Worm (Caenorhabditis elegans) whole organism, early embryonic: Measurements from ENCODE around the gene ZK688.11.

Source experiments
- B0310.2 ChIP-seq: sonication (generic microtip); optimal IDR thresholded peaks from 2 replicates; lab custom pipeline; 2016; ENCODE audit warnings: mild to moderate bottlenecking, missing genetic modification characterization, missing compliant biosample characterization
- F13C5.2 ChIP-seq: sonication (generic microtip); optimal IDR thresholded peaks from 2 replicates; lab custom pipeline; 2017; ENCODE audit warnings: mild to moderate bottlenecking, missing genetic modification characterization, inconsistent platforms, missing compliant biosample characterization
- aly-1 ChIP-seq: sonication (generic microtip); optimal IDR thresholded peaks from 2 replicates; lab custom pipeline; 2016; ENCODE audit warnings: missing genetic modification characterization, missing compliant biosample characterization
- ama-1 ChIP-seq: fragments of 150-350 bp; optimal IDR thresholded peaks from 2 replicates; lab custom pipeline; 2014
- ceh-13 ChIP-seq: fragments of 200-800 bp; sonication (Bioruptor generic); optimal IDR thresholded peaks from 2 replicates; lab custom pipeline; 2018; ENCODE audit warnings: mild to moderate bottlenecking, missing genetic modification characterization, missing compliant biosample characterization
- ceh-36 ChIP-seq: sonication (generic microtip); optimal IDR thresholded peaks from 2 replicates; lab custom pipeline; 2016; ENCODE audit warnings: missing genetic modification characterization, inconsistent platforms, missing compliant biosample characterization
- ets-7 ChIP-seq: sonication (generic microtip); optimal IDR thresholded peaks from 2 replicates; lab custom pipeline; 2016; ENCODE audit warnings: missing genotype, missing genetic modification characterization, missing compliant biosample characterization
- flt-1 ChIP-seq: fragments of 200-800 bp; sonication (Bioruptor generic); IDR thresholded peaks from 2 replicates; pipeline ENCODE4 v1.3.6; 2022; ENCODE audit warnings: missing genetic modification characterization, missing compliant biosample characterization
- hmbx-1 ChIP-seq: sonication (generic microtip); optimal IDR thresholded peaks from 2 replicates; lab custom pipeline; 2016; ENCODE audit warnings: mild to moderate bottlenecking, missing genetic modification characterization, missing compliant biosample characterization
- hmg-4 ChIP-seq: fragments of 200-800 bp; sonication (Bioruptor generic); optimal IDR thresholded peaks from 2 replicates; lab custom pipeline; 2018; ENCODE audit warnings: mild to moderate bottlenecking, missing genetic modification characterization, missing compliant biosample characterization
- hnd-1 ChIP-seq: sonication (generic microtip); optimal IDR thresholded peaks from 2 replicates; lab custom pipeline; 2016; ENCODE audit warnings: missing genetic modification characterization, missing compliant biosample characterization
- pes-1 ChIP-seq: fragments of 200-800 bp; sonication (Bioruptor generic); IDR thresholded peaks from 2 replicates; pipeline ENCODE4 v1.3.6; 2022; ENCODE audit warnings: missing genetic modification reagents, missing genetic modification characterization, missing compliant biosample characterization
- scrt-1 ChIP-seq: fragments of 200-800 bp; sonication (Bioruptor generic); IDR thresholded peaks from 2 replicates; pipeline ENCODE4 v1.3.6; 2022; ENCODE audit warnings: missing genetic modification characterization, missing compliant biosample characterization
- sea-1 ChIP-seq: fragments of 200-800 bp; sonication (Bioruptor generic); conservative IDR thresholded peaks from 2 replicates; pipeline ENCODE4 v1.3.6; 2022; ENCODE audit warnings: missing genetic modification characterization, missing compliant biosample characterization
- tbx-11 ChIP-seq: fragments of 200-800 bp; sonication (Bioruptor generic); IDR thresholded peaks from 2 replicates; pipeline ENCODE4 v1.3.6; 2022; ENCODE audit warnings: missing genetic modification characterization, missing compliant biosample characterization
- tbx-37 ChIP-seq: fragments of 200-800 bp; sonication (Bioruptor generic); conservative IDR thresholded peaks from 2 replicates; pipeline ENCODE4 v1.3.6; 2022; ENCODE audit warnings: missing genetic modification reagents, missing genetic modification characterization, missing compliant biosample characterization
- tra-4 ChIP-seq: sonication (generic microtip); optimal IDR thresholded peaks from 2 replicates; lab custom pipeline; 2017; ENCODE audit warnings: missing genetic modification characterization, missing compliant biosample characterization

The ZK688.11 gene

ce11 chrIII:7917667-7918066 is 32.9 kb upstream of the ZK688.11 start, which contains the start of gene gly-3:
Gene gly-3 (minus strand): TSS chrIII:7917767.
- TF ChIP-seq sea-1 (no peak), ceh-36 (tag; lab: Kevin White, UChicago) (no peak), hmg-4 (GFP tag; lab: Kevin White, UChicago) (no peak), tbx-11 (GFP tag; lab: Robert Waterston, UW) (no peak), scrt-1 (no peak), aly-1 (no peak), ceh-13 (GFP tag; lab: Kevin White, UChicago) (no peak), F13C5.2 (tag; lab: Kevin White, UChicago) (no peak), pes-1 (GFP tag; lab: Robert Waterston, UW) (no peak)

ce11 chrIII:7913488-7913887 is 28.7 kb upstream of the ZK688.11 start, which contains the start of gene ZK688.12:
Gene ZK688.12 (minus strand): TSS chrIII:7913588.
- TF ChIP-seq tra-4 (no peak), tbx-37 (GFP tag; lab: Robert Waterston, UW) (no peak), hmbx-1 (tag; lab: Kevin White, UChicago) (no peak), ets-7 (no peak), B0310.2 (tag; lab: Kevin White, UChicago) (no peak), ama-1 (lab: Kevin White, UChicago) (no peak), ceh-13 (GFP tag; lab: Kevin White, UChicago) (no peak), hmg-4 (GFP tag; lab: Kevin White, UChicago) (no peak), tbx-11 (GFP tag; lab: Robert Waterston, UW) (no peak), pes-1 (GFP tag; lab: Robert Waterston, UW) (no peak), scrt-1 (no peak), sea-1 (no peak), flt-1 (GFP tag; lab: Robert Waterston, UW) (no peak), ceh-36 (tag; lab: Kevin White, UChicago) (no peak), aly-1 (no peak), hnd-1 (tag; lab: Kevin White, UChicago) (no peak)

- TF ChIP-seq hnd-1 (tag; lab: Kevin White, UChicago) = no peak
- TF ChIP-seq ets-7 = no peak
- no peak for TF ChIP-seq tra-4
- TF ChIP-seq flt-1 (GFP tag; lab: Robert Waterston, UW) = no peak
- TF ChIP-seq ama-1 (lab: Kevin White, UChicago) = no peak
- TF ChIP-seq pes-1 (GFP tag; lab: Robert Waterston, UW) = no peak
- TF ChIP-seq B0310.2 (tag; lab: Kevin White, UChicago) = no peak
- TF ChIP-seq F13C5.2 (tag; lab: Kevin White, UChicago) = no peak
These were observed 26.9 kb upstream of the ZK688.11 start, which contains the start of gene ZK688.7 for ce11 chrIII:7911621-7912020. Gene ZK688.7 (minus strand): TSS chrIII:7911634.

ce11 chrIII:7909263-7909662 is 24.5 kb upstream of the ZK688.11 start, which contains the start of gene ZK688.1:
Gene ZK688.1 (plus strand): TSS chrIII:7909563.
- TF ChIP-seq tbx-11 (GFP tag; lab: Robert Waterston, UW) (no peak), sea-1 (no peak), hnd-1 (tag; lab: Kevin White, UChicago) (no peak), hmbx-1 (tag; lab: Kevin White, UChicago) (no peak), ceh-36 (tag; lab: Kevin White, UChicago) (no peak), ama-1 (lab: Kevin White, UChicago) (no peak), ceh-13 (GFP tag; lab: Kevin White, UChicago) (no peak), hmg-4 (GFP tag; lab: Kevin White, UChicago) (no peak)

- TF ChIP-seq F13C5.2 (tag; lab: Kevin White, UChicago) = no peak
- TF ChIP-seq sea-1 = no peak
- no peak for TF ChIP-seq tra-4
- no peak for TF ChIP-seq tbx-11 (GFP tag; lab: Robert Waterston, UW)
These were observed 22.8 kb upstream of the ZK688.11 start, which contains the start of gene pcp-5 for ce11 chrIII:7907515-7907914. Gene pcp-5 (minus strand): TSS chrIII:7907615.

ce11 chrIII:7903427-7903826 is 18.7 kb upstream of the ZK688.11 start:
- TF ChIP-seq hnd-1 (tag; lab: Kevin White, UChicago) (no peak), F13C5.2 (tag; lab: Kevin White, UChicago) (no peak), hmg-4 (GFP tag; lab: Kevin White, UChicago) (no peak), pes-1 (GFP tag; lab: Robert Waterston, UW) (no peak), tbx-11 (GFP tag; lab: Robert Waterston, UW) (no peak)

ce11 chrIII:7900733-7901132 is 16.0 kb upstream of the ZK688.11 start, which contains the start of gene best-24:
Gene best-24 (plus strand): TSS chrIII:7901033.
- TF ChIP-seq tra-4 (no peak), pes-1 (GFP tag; lab: Robert Waterston, UW) (no peak), ets-7 (no peak), ama-1 (lab: Kevin White, UChicago) (no peak), hmg-4 (GFP tag; lab: Kevin White, UChicago) (no peak), tbx-37 (GFP tag; lab: Robert Waterston, UW) (no peak), flt-1 (GFP tag; lab: Robert Waterston, UW) (no peak), ceh-13 (GFP tag; lab: Kevin White, UChicago) (no peak), sea-1 (no peak), scrt-1 (no peak), aly-1 (no peak), B0310.2 (tag; lab: Kevin White, UChicago) (no peak), hnd-1 (tag; lab: Kevin White, UChicago) (no peak), hmbx-1 (tag; lab: Kevin White, UChicago) (no peak), F13C5.2 (tag; lab: Kevin White, UChicago) (no peak), ceh-36 (tag; lab: Kevin White, UChicago) (no peak), tbx-11 (GFP tag; lab: Robert Waterston, UW) (no peak)

ce11 chrIII:7897733-7898132 is 13.0 kb upstream of the ZK688.11 start:
- TF ChIP-seq ceh-36 (tag; lab: Kevin White, UChicago) (no peak), hnd-1 (tag; lab: Kevin White, UChicago) (no peak), ets-7 (no peak), flt-1 (GFP tag; lab: Robert Waterston, UW) (no peak), B0310.2 (tag; lab: Kevin White, UChicago) (no peak), hmg-4 (GFP tag; lab: Kevin White, UChicago) (no peak), tra-4 (no peak), F13C5.2 (tag; lab: Kevin White, UChicago) (no peak), tbx-37 (GFP tag; lab: Robert Waterston, UW) (no peak)
